Fruit fly (Drosophila melanogaster) whole organism: Measurements from ENCODE around the gene Ir8a.

Source experiments
- Dll ChIP-seq: fragments of >200 bp; optimal IDR thresholded peaks from 2 replicates; lab custom pipeline; 2017
- pan ChIP-seq: fragments of >200 bp; optimal IDR thresholded peaks from 2 replicates; lab custom pipeline; 2017
- psq ChIP-seq: fragments of >200 bp; optimal IDR thresholded peaks from 2 replicates; lab custom pipeline; 2017

DNA sequence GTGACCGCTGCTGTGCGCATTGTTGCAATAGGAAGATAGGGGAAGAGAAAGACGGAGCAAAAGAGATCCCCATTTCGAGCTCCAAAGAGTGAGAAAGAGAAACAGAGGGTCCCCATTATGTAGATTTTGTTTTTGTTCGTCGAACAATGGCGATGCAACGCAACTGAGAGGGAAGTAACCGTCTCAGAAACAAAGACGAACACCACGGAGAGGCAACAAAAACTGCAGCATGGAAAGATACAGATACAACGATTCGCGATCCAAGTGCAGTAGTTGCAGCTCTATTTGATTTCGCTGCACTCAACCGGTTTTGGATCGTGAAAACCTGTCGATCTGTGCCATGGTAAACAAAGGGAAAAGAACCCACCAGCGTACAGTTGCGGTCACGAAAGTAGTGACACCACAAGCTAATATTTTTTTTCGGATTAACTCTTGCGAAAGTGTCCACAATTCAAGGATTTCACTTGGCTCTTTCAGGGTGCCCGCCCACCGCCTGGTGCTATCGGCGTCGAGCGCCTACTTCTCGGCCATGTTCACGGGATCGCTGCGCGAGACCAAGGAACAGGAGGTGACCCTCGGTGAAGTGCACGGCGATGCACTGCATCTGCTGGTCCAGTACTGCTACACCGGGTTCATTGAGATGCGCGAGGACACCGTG is 15.8 kb upstream of the Ir8a start:
- TF ChIP-seq pan (lab: Kevin White, UChicago): no peak
- TF ChIP-seq Dll: no peak
- no peak for TF ChIP-seq psq
